Worm (Caenorhabditis elegans) whole organism, late embryonic: ENCODE data around the gene Y54G2A.48.

Experiments
- C38D4.7 ChIP-seq: fragments of 200-800 bp; sonication (Bioruptor generic); optimal IDR thresholded peaks from 2 replicates; lab custom pipeline; 2018; ENCODE audit warnings: mild to moderate bottlenecking, missing genetic modification characterization, moderate library complexity, missing compliant biosample characterization
- F13H6.1 ChIP-seq: sonication (generic microtip); optimal IDR thresholded peaks from 2 replicates; lab custom pipeline; 2016; ENCODE audit warnings: missing genetic modification characterization, missing compliant biosample characterization
- K02D7.2 ChIP-seq: sonication (generic microtip); optimal IDR thresholded peaks from 2 replicates; lab custom pipeline; 2017; ENCODE audit warnings: mild to moderate bottlenecking, missing genetic modification characterization, missing compliant biosample characterization
- Y22D7AL.16 ChIP-seq: sonication (generic microtip); optimal IDR thresholded peaks from 2 replicates; lab custom pipeline; 2016; ENCODE audit warnings: missing genetic modification characterization, missing compliant biosample characterization
- ahr-1 ChIP-seq: sonication (generic microtip); optimal IDR thresholded peaks from 2 replicates; lab custom pipeline; 2016; ENCODE audit warnings: missing genetic modification characterization, missing compliant biosample characterization
- ceh-14 ChIP-seq: sonication (generic microtip); optimal IDR thresholded peaks from 2 replicates; lab custom pipeline; 2016; ENCODE audit warnings: missing genotype, missing genetic modification characterization, missing compliant biosample characterization
- ceh-19 ChIP-seq: fragments of 200-800 bp; sonication (Bioruptor generic); optimal IDR thresholded peaks from 2 replicates; lab custom pipeline; 2018; ENCODE audit warnings: mild to moderate bottlenecking, missing genetic modification characterization, missing compliant biosample characterization
- ceh-2 ChIP-seq: sonication (generic microtip); optimal IDR thresholded peaks from 2 replicates; lab custom pipeline; 2016; ENCODE audit warnings: missing genotype, missing genetic modification characterization, missing compliant biosample characterization
- ceh-24 ChIP-seq: sonication (generic microtip); optimal IDR thresholded peaks from 2 replicates; lab custom pipeline; 2016; ENCODE audit warnings: mild to moderate bottlenecking, missing genetic modification characterization, missing compliant biosample characterization
- ceh-30 ChIP-seq: fragments of 150-350 bp; optimal IDR thresholded peaks from 2 replicates; lab custom pipeline; 2014; ENCODE audit warnings: missing biosample characterization, missing genetic modification characterization
- ceh-31 ChIP-seq: sonication (generic microtip); optimal IDR thresholded peaks from 2 replicates; lab custom pipeline; 2016; ENCODE audit warnings: missing genetic modification characterization, missing compliant biosample characterization
- ceh-34 ChIP-seq: sonication (generic microtip); optimal IDR thresholded peaks from 2 replicates; lab custom pipeline; 2016; ENCODE audit warnings: mild to moderate bottlenecking, missing genetic modification characterization, missing compliant biosample characterization
- ceh-45 ChIP-seq: fragments of 200-800 bp; sonication (Bioruptor generic); IDR thresholded peaks from 2 replicates; pipeline ENCODE4 v1.3.6; 2022; ENCODE audit warnings: missing genetic modification reagents, missing genetic modification characterization, missing compliant biosample characterization
- che-1 ChIP-seq: sonication (generic microtip); optimal IDR thresholded peaks from 2 replicates; lab custom pipeline; 2016; ENCODE audit warnings: mild to moderate bottlenecking, missing genetic modification characterization, missing compliant biosample characterization
- elt-2 ChIP-seq: sonication (generic microtip); optimal IDR thresholded peaks from 2 replicates; lab custom pipeline; 2016; ENCODE audit warnings: missing genetic modification reagents, missing genetic modification characterization, missing compliant biosample characterization
- elt-4 ChIP-seq: sonication (generic microtip); optimal IDR thresholded peaks from 2 replicates; lab custom pipeline; 2016; ENCODE audit warnings: missing genetic modification characterization, missing compliant biosample characterization
- ets-4 ChIP-seq: sonication (generic microtip); optimal IDR thresholded peaks from 2 replicates; lab custom pipeline; 2016; ENCODE audit warnings: missing genetic modification characterization, missing compliant biosample characterization
- fax-1 ChIP-seq: sonication (generic microtip); optimal IDR thresholded peaks from 2 replicates; lab custom pipeline; 2016; ENCODE audit warnings: missing genotype, missing genetic modification characterization, missing compliant biosample characterization
- fkh-10 ChIP-seq: fragments of 150-350 bp; optimal IDR thresholded peaks from 2 replicates; lab custom pipeline; 2014; ENCODE audit warnings: missing biosample characterization, missing genetic modification reagents, missing genetic modification characterization
- fkh-6 ChIP-seq: sonication (generic microtip); optimal IDR thresholded peaks from 2 replicates; lab custom pipeline; 2016; ENCODE audit warnings: missing genetic modification characterization, missing compliant biosample characterization
- gmeb-2 ChIP-seq: sonication (generic microtip); optimal IDR thresholded peaks from 2 replicates; lab custom pipeline; 2016; ENCODE audit warnings: missing genetic modification characterization, inconsistent platforms, missing compliant biosample characterization
- hlh-13 ChIP-seq: fragments of 200-800 bp; sonication (Bioruptor generic); optimal IDR thresholded peaks from 2 replicates; lab custom pipeline; 2018; ENCODE audit warnings: mild to moderate bottlenecking, missing genetic modification characterization, missing compliant biosample characterization
- hlh-30 ChIP-seq: sonication (generic microtip); optimal IDR thresholded peaks from 2 replicates; lab custom pipeline; 2017; ENCODE audit warnings: antibody characterized with exemption, missing genetic modification characterization, missing compliant biosample characterization; ENCODE audit not compliant: insufficient read depth
- hlh-6 ChIP-seq: sonication (generic microtip); optimal IDR thresholded peaks from 2 replicates; lab custom pipeline; 2016; ENCODE audit warnings: missing genotype, missing genetic modification characterization, missing compliant biosample characterization
- madf-2 ChIP-seq: sonication (generic microtip); optimal IDR thresholded peaks from 2 replicates; lab custom pipeline; 2017; ENCODE audit warnings: missing genetic modification characterization, missing compliant biosample characterization
- nfya-1 ChIP-seq: sonication (generic microtip); optimal IDR thresholded peaks from 2 replicates; lab custom pipeline; 2017; ENCODE audit warnings: missing genetic modification characterization, mild to moderate bottlenecking, missing compliant biosample characterization, antibody characterized with exemption, moderate library complexity
- nhr-11 ChIP-seq: fragments of 150-350 bp; optimal IDR thresholded peaks from 2 replicates; lab custom pipeline; 2014; ENCODE audit warnings: missing biosample characterization, missing genetic modification characterization
- odd-2 ChIP-seq: sonication (generic microtip); optimal IDR thresholded peaks from 2 replicates; lab custom pipeline; 2017; ENCODE audit warnings: antibody characterized with exemption, mild to moderate bottlenecking, missing genetic modification characterization, missing compliant biosample characterization
- pag-3 ChIP-seq: sonication (generic microtip); optimal IDR thresholded peaks from 2 replicates; lab custom pipeline; 2016; ENCODE audit warnings: missing compliant biosample characterization, missing genetic modification characterization, borderline replicate concordance
- pat-9 ChIP-seq: fragments of 200-800 bp; sonication (Bioruptor generic); optimal IDR thresholded peaks from 2 replicates; lab custom pipeline; 2018; ENCODE audit warnings: mild to moderate bottlenecking, missing genetic modification characterization, moderate library complexity, missing compliant biosample characterization
- pax-1 ChIP-seq: fragments of 150-350 bp; optimal IDR thresholded peaks from 2 replicates; lab custom pipeline; 2014; ENCODE audit warnings: missing biosample characterization, missing genetic modification characterization
- pha-4 ChIP-seq: fragments of 150-350 bp; optimal IDR thresholded peaks from 2 replicates; lab custom pipeline; 2018; ENCODE audit warnings: missing biosample characterization, missing genetic modification reagents, missing genetic modification characterization
- sdc-2 ChIP-seq: sonication (generic microtip); optimal IDR thresholded peaks from 2 replicates; lab custom pipeline; 2016; ENCODE audit warnings: missing genotype, missing genetic modification characterization, missing compliant biosample characterization
- sox-4 ChIP-seq: sonication (generic microtip); optimal IDR thresholded peaks from 2 replicates; lab custom pipeline; 2017; ENCODE audit warnings: mild to moderate bottlenecking, missing genetic modification characterization, inconsistent platforms, missing compliant biosample characterization
- syd-9 ChIP-seq: sonication (generic microtip); optimal IDR thresholded peaks from 2 replicates; lab custom pipeline; 2016; ENCODE audit warnings: mild to moderate bottlenecking, missing genetic modification characterization, moderate library complexity, missing compliant biosample characterization
- tbx-2 ChIP-seq: sonication (generic microtip); optimal IDR thresholded peaks from 2 replicates; lab custom pipeline; 2016; ENCODE audit warnings: missing genetic modification characterization, missing compliant biosample characterization
- tbx-7 ChIP-seq: sonication (generic microtip); optimal IDR thresholded peaks from 2 replicates; lab custom pipeline; 2016; ENCODE audit warnings: missing genotype, missing genetic modification characterization, missing compliant biosample characterization
- unc-55 ChIP-seq: sonication (generic microtip); optimal IDR thresholded peaks from 2 replicates; lab custom pipeline; 2017; ENCODE audit warnings: missing biosample characterization, missing genetic modification reagents, missing genetic modification characterization
- unc-86 ChIP-seq: sonication (generic microtip); optimal IDR thresholded peaks from 2 replicates; lab custom pipeline; 2016; ENCODE audit warnings: missing genetic modification characterization, missing compliant biosample characterization

Gene Y54G2A.48

ce11 chrIV:2823446-2823845, 9.0 kb downstream of the Y54G2A.48 start, which contains the start of gene clec-80:
Gene clec-80 (plus strand): TSS chrIV:2823746.
- TF ChIP-seq odd-2, result no peak
- TF ChIP-seq syd-9 (tag; lab: Kevin White, UChicago), result no peak

DNA sequence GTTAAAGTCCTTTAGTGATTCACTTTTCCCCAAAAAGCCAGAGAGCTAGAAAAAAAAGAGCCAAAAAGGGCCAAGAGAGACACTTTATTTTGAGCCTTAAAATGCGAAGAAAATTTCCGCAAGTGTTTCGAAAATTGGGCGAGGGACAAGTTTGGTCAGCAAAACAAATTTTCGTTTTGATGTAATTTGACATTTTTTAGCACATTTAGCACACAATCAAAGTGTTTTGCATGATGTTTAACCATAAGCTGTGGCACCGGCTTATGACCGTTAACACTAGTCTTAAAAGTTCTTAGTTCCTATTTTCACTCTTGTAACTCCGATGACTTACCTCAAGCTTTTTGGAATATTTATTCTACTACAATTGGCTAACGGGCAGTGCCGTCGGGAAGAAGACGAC, 12.1 kb downstream of the Y54G2A.48 start, which contains the start of gene Y54G2A.37:
TSS of gene Y54G2A.37 (plus strand) at position 301 of the 400 bp plus-strand sequence.
- TF ChIP-seq ets-4 (no peak), unc-86 (tag; lab: Kevin White, UChicago) (no peak), ceh-19 (GFP tag; lab: Kevin White, UChicago) (no peak), tbx-2 (no peak), C38D4.7 (GFP tag; lab: Kevin White, UChicago) (no peak), hlh-6 (tag; lab: Kevin White, UChicago) (no peak), hlh-30 (tag; lab: Kevin White, UChicago) (no peak), ahr-1 (tag; lab: Kevin White, UChicago) (no peak), unc-55 (GFP tag; lab: Kevin White, UChicago) (no peak), pat-9 (tag; lab: Kevin White, UChicago) (no peak), ceh-45 (GFP tag; lab: Robert Waterston, UW) (no peak)

- TF ChIP-seq K02D7.2, result no peak
- no peak for TF ChIP-seq nfya-1 (tag; lab: Kevin White, UChicago)
- TF ChIP-seq elt-2 (tag; lab: Kevin White, UChicago), result no peak
- TF ChIP-seq fax-1 (tag; lab: Kevin White, UChicago), result no peak
- no peak for TF ChIP-seq nhr-11 (tag; lab: Kevin White, UChicago)
- no peak for TF ChIP-seq sdc-2 (tag; lab: Kevin White, UChicago)
- no peak for TF ChIP-seq ceh-2
- no peak for TF ChIP-seq ceh-31 (tag; lab: Kevin White, UChicago)
- no peak for TF ChIP-seq tbx-7
- TF ChIP-seq sox-4 (tag; lab: Kevin White, UChicago), result no peak
- TF ChIP-seq unc-86 (tag; lab: Kevin White, UChicago), result no peak
- TF ChIP-seq F13H6.1 (tag; lab: Kevin White, UChicago), result no peak
- no peak for TF ChIP-seq unc-55 (GFP tag; lab: Kevin White, UChicago)
- no peak for TF ChIP-seq odd-2
- TF ChIP-seq gmeb-2 (tag; lab: Kevin White, UChicago), result no peak
- no peak for TF ChIP-seq madf-2
- TF ChIP-seq pag-3 (tag; lab: Kevin White, UChicago), result no peak
These were observed 12.9 kb downstream of the Y54G2A.48 start, which contains the start of gene Y54G2A.13 for ce11 chrIV:2819633-2820032. Gene Y54G2A.13 (minus strand): TSS chrIV:2819733.

- TF ChIP-seq gmeb-2 (tag; lab: Kevin White, UChicago), result no peak
- no peak for TF ChIP-seq hlh-13
- TF ChIP-seq ceh-2, result no peak
- TF ChIP-seq elt-4 (tag; lab: Kevin White, UChicago), result no peak
- no peak for TF ChIP-seq che-1
- no peak for TF ChIP-seq ceh-30
- TF ChIP-seq ceh-45 (GFP tag; lab: Robert Waterston, UW), result no peak
- no peak for TF ChIP-seq F13H6.1 (tag; lab: Kevin White, UChicago)
- TF ChIP-seq Y22D7AL.16 (tag; lab: Kevin White, UChicago), result no peak
- TF ChIP-seq ahr-1 (tag; lab: Kevin White, UChicago), result no peak
- TF ChIP-seq fax-1 (tag; lab: Kevin White, UChicago), result no peak
- no peak for TF ChIP-seq fkh-6 (tag; lab: Kevin White, UChicago)
- no peak for TF ChIP-seq fkh-10 (GFP tag; lab: Kevin White, UChicago)
- no peak for TF ChIP-seq ceh-24 (tag; lab: Kevin White, UChicago)
- TF ChIP-seq pax-1 (tag; lab: Kevin White, UChicago), result no peak
- no peak for TF ChIP-seq ceh-34 (tag; lab: Kevin White, UChicago)
- TF ChIP-seq ceh-14 (tag; lab: Kevin White, UChicago), result no peak
- no peak for TF ChIP-seq pha-4
- no peak for TF ChIP-seq ceh-19 (GFP tag; lab: Kevin White, UChicago)
These were observed 15.4 kb downstream of the Y54G2A.48 start for ce11 chrIV:2817038-2817437.
